Fruit fly (Drosophila melanogaster): Measurements from ENCODE around the gene DnaJ-1.

DnaJ-1 gene

DNA sequence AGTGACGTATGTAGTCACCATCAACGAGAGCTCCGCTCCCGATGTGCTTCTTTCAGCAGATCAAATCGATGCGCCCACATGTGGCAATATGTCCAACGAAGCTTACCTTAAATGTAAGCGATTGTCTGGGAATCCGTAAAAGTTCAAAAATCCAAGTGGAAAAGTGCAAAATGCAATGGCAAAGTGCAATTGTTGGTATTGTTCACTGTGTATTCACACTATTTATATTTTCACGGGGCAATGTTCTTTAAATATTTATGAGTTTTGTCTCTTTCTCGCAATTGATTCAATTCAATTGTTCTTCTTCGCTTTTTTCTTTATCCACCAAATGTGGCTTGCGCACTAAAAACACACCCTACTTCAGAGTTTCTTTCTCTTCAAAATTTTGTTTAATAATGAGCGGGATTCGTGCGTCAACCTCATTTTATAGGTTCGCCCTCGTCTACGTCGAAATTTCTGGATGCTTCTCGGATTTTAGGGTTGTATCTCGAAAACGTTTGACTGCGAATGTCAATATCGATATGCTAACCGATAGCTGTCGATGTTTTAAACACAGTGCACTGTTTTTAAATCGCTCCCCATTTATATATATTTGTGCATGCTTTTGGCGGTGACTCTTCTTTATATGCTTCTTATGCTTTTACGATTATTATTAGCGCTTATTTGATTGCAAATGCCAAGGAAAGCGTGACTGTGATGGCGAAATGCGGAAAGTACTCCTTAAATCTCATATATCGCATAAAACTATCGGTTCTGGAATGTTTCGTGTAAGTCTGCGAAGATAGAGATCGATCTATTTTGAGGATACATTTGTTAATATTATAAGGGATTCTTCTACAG is at the start of gene DnaJ-1:
DnaJ-1 (minus strand) TSS at position 450 of the 840 bp plus-strand sequence.
- TF ChIP-seq CG8478 (optimal IDR thresholded peaks at IDR 0.05) (no peak), CTCF (optimal IDR thresholded peaks at IDR 0.05) (peak in 1 of 2 experiments; percentile 13)

DNA sequence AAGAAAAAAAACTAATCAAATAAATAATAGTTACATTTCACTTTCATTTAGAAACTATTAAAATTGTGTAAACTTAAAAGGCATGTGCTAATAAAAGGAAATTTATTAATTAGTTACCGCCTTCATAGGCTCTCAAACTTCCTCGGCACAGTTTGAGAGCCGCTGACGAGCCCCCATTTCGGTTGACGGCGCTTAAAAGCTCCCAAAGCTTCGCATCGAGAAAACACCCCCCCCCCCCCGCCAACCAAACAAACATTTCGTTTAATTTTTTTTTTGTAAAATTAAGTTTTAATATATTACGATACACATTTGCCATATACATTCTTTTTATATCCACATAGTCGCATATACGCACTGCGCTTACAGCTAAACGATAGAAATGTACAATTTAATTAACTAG is 45.3 kb upstream of the DnaJ-1 start:
- no peak for TF ChIP-seq CTCF (optimal IDR thresholded peaks at IDR 0.05)

DNA sequence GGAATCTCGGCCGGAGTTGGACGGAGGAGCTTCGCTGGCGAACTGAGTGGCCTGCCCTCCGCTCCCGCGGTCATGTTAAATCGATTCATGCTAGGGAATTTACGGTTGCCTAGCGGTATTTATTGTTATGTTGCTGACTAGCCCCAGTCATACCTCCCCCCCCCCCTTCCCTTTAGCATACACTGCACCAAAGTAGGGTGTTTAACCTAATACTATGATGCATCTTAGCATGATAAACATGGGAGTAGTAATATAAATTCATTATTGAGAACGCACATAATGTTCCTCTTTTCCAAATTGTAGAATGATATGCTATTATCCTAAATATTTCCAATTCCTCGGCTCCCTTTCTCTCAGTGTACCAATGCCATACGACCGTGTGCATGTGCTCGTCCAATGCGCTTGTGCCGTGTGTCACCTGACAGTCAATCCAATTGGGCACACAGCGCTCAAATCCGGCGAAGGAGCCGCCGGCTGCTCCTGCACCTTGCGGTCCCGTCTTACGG is 44.6 kb upstream of the DnaJ-1 start, which contains the start of gene Tektin-C:
Tektin-C (minus strand) TSS at position 51 of the 506 bp plus-strand sequence.
- TF ChIP-seq CTCF (optimal IDR thresholded peaks at IDR 0.05) (no peak), CG8478 (optimal IDR thresholded peaks at IDR 0.05) (no peak)

DNA sequence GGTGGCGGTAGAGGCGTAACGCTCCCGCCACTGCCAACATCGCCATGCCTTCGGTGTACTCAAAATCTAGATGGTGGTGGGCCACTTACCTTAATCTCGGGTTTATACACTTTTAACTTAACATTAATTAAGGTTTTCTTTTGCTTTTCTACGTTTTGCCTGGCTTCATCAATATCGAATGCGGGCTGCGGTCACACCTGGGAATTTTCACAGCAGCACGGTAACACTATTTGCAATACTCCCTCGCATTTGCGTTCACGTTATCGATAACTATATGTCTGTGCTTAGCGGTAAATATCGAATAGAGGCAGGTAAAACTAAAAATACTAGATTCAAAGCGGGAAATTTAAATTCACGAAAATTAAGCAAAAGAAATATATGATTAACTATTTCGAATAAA is 42.0 kb upstream of the DnaJ-1 start, which contains the start of gene Bre1:
Bre1 (minus strand) TSS at position 226 of the 400 bp plus-strand sequence.
- TF ChIP-seq CTCF (optimal IDR thresholded peaks at IDR 0.05) (peak in 1 of 2 experiments; percentile 16), CG8478 (optimal IDR thresholded peaks at IDR 0.05) (no peak)

DNA sequence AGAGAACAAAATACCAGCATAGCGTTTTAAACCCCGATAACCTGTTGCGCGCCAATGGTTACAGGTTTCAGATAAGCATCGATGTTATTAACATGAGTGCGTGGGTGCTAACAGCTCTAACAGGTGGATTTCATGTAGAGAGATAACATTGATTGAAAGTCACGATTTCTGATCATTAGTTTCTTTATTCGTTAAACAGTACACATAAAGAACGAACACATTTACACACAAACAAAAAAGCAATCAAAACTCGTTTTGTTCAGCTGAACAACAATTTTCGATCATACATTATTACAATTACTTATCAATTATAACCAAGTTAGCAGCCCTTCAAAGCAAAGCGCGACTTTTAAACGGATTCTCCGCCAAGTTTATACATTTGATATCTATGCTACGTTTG is 37.7 kb upstream of the DnaJ-1 start:
- no peak for TF ChIP-seq CG8478 (optimal IDR thresholded peaks at IDR 0.05)
- TF ChIP-seq CTCF (optimal IDR thresholded peaks at IDR 0.05): no peak

DNA sequence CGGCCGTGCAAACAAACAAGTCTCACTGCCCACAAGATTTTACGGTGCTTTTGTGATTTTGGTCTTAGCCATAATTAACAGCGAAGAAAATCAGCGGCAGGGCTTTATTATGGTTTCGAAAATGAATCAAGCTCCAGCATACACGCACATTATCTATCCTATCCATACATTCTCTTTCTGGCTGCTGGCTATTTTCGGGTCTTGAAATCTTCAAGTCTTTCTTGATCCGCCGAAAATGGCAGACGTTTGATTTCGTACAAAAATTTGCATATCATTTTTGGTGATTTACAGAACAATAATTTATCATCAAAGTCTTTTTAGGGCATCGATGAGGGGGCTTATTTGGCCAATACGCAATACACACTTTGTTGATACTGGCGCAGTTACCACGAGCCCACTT is 36.8 kb upstream of the DnaJ-1 start:
- TF ChIP-seq CTCF (optimal IDR thresholded peaks at IDR 0.05) (no peak), CG8478 (optimal IDR thresholded peaks at IDR 0.05) (no peak)

DNA sequence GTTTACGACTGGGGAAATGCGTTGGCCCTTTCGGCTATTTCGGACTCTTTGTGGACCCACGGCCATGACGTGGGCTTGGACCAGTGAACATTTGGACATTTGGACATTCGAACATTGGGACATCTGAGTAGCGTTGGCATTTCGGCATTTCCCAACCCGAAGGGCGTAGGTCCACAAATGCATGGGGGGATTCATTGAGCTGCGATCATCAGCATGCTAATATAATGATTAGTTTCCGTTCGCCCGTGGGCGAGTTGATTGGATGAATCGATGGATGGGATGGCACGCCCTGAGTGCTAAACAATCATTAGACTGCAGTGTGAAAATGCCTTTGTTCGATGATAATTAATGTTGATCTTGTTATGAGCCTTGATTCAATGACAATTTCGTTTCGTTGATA is 35.5 kb upstream of the DnaJ-1 start:
- no peak for TF ChIP-seq CTCF (optimal IDR thresholded peaks at IDR 0.05)
- no peak for TF ChIP-seq CG8478 (optimal IDR thresholded peaks at IDR 0.05)

DNA sequence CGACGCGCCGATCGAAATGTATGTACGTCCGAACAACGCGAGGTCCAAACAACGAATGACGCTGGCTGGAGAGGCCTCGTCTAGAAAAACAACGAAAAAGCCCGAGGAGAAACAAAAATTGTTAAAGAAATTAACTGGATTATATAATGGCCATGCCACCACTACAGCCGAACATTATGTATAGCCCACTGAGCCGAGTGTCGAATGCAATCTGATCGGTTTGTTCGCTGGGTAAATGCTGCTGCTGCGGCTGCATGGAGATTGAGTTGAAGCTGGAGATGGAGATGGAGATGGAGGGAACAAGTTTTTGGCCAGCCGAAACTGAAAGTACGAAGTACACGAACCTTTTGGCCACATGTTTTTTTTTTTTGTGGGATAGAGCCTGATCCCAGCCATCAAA is 34.6 kb upstream of the DnaJ-1 start, which contains the start of gene Cralbp:
Cralbp (minus strand) TSS at position 115 of the 400 bp plus-strand sequence.
- TF ChIP-seq CG8478 (optimal IDR thresholded peaks at IDR 0.05) (no peak), CTCF (optimal IDR thresholded peaks at IDR 0.05) (no peak)

DNA sequence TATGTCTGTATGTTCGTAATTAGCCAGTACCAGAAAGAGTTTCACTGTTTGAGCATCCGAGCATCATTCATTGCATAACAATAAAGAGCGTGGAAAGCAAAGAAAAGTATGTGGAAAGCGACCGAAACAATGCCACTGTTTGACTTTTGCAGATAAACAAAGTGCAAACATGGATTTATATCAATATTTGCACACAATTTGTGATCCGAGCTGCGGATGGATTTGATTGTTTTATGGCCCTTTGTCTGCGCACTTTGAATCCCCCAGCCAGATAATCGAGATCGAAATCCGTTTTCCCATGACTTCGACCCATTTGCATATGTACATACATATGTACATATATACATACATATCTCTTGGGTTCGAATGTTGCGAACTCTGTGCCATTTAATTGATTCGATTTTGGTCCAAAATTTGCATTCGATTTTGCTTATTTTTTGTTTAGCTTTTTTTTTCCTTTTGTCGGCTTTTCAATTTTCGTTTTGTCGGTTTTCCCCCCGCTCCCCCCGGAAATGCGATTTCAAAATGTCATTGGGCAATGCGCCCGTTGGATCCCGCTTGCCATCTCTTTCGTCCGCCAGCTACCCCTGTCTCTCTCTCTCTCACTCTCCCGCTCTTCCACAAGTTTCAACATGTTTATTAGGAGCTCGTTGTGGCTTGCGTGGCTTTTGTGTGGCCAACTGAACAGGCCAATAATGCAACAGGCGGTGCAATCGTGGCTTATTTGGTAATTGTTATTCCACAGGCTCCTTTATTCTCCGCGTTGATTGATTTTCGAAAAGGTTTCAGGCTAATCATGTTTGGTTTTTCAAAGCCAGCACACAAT is 33.5 kb upstream of the DnaJ-1 start:
- TF ChIP-seq CG8478 (optimal IDR thresholded peaks at IDR 0.05): no peak

DNA sequence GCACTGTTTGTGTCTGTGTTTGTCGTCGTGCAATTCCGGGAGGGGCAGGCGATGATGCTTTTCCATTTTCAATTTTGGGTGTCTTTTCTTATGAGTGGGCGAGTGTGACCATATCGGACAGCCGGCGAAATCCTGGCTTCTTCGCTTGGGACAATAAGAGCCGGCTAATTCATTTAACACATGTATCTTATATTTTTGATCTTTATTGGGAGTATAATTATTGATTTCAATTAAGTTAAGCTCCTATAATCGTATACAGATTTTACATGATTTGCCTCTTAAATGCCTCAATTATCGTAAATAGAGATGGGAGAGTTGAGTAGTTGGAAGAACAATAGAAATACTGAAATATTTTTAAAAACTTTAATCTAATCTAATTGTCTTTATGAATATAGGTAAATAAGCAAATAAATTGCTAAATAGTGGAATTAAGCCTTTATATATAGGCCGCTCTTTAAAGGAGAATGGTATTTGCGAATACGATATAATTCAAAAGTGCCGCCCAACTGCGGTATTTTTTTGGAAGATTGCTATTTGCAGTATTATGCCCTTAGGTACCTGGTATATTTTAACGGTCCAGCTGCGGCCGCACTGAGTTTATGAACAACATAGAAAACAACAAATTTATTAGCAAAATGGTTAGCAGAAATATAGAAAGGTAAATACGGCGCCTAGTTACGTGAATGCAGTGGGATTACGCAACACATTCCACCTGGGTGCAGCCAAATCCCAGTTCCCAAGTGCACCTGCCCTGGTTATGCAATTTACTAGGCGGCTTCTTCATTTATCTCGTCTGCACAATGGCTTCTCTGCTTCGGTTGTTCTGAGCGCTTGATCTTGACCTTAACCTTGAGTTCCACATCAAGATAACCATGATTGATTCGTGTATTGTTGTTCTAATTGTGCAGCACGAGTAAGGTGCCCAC is 27.8 kb upstream of the DnaJ-1 start, which contains the start of the genes Myt1, PGRP-LD and Pmi:
Myt1 (minus strand) TSS at position 116 of the 926 bp plus-strand sequence.
PGRP-LD (plus strand) TSS at position 576 of the 926 bp plus-strand sequence.
Pmi (plus strand) TSS at position 576 of the 926 bp plus-strand sequence.
- no peak for TF ChIP-seq CTCF (optimal IDR thresholded peaks at IDR 0.05)
- no peak for TF ChIP-seq CG8478 (optimal IDR thresholded peaks at IDR 0.05)

DNA sequence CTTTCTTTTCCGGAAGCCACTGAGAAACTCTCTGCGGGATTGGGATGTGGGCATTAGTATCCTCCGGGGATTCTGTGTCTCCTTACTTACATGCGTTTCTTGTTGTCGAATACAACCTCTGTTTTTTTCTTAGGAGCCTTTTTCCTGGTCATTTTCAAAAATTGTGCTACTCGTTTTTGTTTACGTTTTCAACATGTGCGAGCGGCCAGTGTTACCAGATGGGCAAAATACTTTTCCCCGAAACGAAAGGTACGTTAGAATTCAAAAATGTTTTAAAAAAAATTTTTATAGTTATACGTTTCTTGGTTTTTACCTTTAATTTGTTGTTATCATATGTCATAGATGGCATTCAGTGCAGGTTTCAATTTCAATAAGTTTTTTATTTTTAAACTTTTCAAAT is 25.1 kb upstream of the DnaJ-1 start, which contains the start of gene vito:
vito (minus strand) TSS at position 220 of the 400 bp plus-strand sequence.
- no peak for TF ChIP-seq CG8478 (optimal IDR thresholded peaks at IDR 0.05)
- TF ChIP-seq CTCF (optimal IDR thresholded peaks at IDR 0.05): no peak

DNA sequence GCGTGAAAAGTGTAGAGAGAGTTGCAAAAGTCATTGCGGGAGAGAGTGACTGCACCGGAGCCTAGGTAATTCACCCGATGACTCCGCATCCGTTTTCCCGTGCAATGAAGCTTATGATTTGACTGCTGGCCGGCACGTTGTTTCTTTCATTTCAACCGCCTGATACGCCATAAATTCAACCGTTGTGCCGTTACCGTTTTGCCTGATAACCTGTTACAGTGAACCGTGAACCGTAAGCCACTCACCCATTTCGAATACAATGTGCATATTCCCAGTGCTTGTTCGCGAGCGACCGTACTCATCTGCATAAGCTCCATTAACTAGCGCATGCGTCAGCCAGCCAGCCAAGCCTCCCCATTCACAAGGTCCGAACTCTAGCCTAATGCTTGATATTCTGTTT is 22.8 kb upstream of the DnaJ-1 start:
- TF ChIP-seq CTCF (optimal IDR thresholded peaks at IDR 0.05) (no peak), CG8478 (optimal IDR thresholded peaks at IDR 0.05) (no peak)

DNA sequence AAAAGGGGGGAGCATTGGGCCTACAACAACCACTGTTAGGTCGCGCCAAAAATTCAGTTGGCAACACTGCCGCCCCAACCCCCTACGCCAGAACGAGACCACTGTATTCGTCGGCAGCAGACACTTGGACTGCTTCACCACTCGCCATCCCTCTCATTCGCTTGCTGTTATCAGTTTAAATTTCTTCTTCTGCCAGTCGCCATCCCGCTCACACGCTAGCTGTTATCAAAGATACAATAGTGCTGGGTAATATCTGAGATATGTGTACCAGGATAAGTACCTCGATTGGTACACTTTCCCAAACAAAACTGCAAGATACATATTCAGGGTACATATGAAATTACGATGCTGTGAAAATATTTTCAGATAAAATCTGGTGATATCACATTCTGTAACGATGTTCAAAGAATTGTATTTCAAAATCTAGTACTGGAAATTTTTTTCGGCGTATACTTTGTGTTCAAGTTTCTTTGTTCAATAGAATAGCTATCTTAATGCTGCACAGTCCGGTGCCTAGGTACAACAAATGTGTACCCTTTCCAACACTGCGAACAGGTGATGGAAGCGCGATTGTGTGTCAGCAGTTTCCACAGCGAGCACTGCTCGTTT is 18.9 kb upstream of the DnaJ-1 start:
- peak; percentile 38 to 61 for TF ChIP-seq CTCF (optimal IDR thresholded peaks at IDR 0.05)
- TF ChIP-seq CG8478 (optimal IDR thresholded peaks at IDR 0.05): no peak

Measured in S2 (cell line).